Fruit fly (Drosophila melanogaster) S2 (cell line): ENCODE measurements around the gene CG1324.

Experiments used
- CG8478 ChIP-seq: fragments of >200 bp; optimal IDR thresholded peaks from 2 replicates; lab custom pipeline; 2018
- CTCF ChIP-seq, 2 experiments: fragments of >200 bp; optimal IDR thresholded peaks; 2 replicates each; lab custom pipeline; 2018

dm6 chrX:20756447-20756846 is 20.7 kb upstream of the CG1324 start:
- TF ChIP-seq CTCF (optimal IDR thresholded peaks at IDR 0.05; lab: Kevin White, UChicago) (no peak), CG8478 (lab: Kevin White, UChicago) (no peak)
